Fruit fly (Drosophila melanogaster): ENCODE results near the gene RFeSP.

RFeSP gene

dm6 chr2L:1627824-1628501 is 14.0 kb upstream of the RFeSP start (continued):
- TF ChIP-seq gt (GFP tag; IDR thresholded peaks at IDR 0.05) (no peak), CG11695 (GFP tag; IDR thresholded peaks at IDR 0.05) (peak; percentile 72), pb (GFP tag; optimal IDR thresholded peaks at IDR 0.05) (no peak), CG2678 (tag; optimal IDR thresholded peaks at IDR 0.05) (peak; percentile 58), CG10147 (GFP tag; optimal IDR thresholded peaks at IDR 0.05) (peak; percentile 53), bcd (GFP tag; optimal IDR thresholded peaks at IDR 0.05) (peak; percentile 53), B-H2 (GFP tag; optimal IDR thresholded peaks at IDR 0.05) (peak; percentile 23), Atf6 (GFP tag; IDR thresholded peaks at IDR 0.05) (peak; percentile 83), nom (GFP tag; optimal IDR thresholded peaks at IDR 0.05) (no peak), trh (GFP tag; optimal IDR thresholded peaks at IDR 0.05) (no peak), CG14050 (GFP tag; IDR thresholded peaks at IDR 0.05) (no peak), bsh (GFP tag; optimal IDR thresholded peaks at IDR 0.05) (no peak), Nf-YC (tag; optimal IDR thresholded peaks at IDR 0.05) (no peak), p53 (GFP tag; optimal IDR thresholded peaks at IDR 0.05) (no peak), CG4360 (GFP tag; IDR thresholded peaks at IDR 0.05) (peak; percentile 12; the same call in 1 of the 2 replicates), CG11696 (GFP tag; IDR thresholded peaks at IDR 0.05) (no peak), CG17802 (tag; optimal IDR thresholded peaks at IDR 0.05) (no peak), CG12942 (GFP tag; optimal IDR thresholded peaks at IDR 0.05) (no peak), NC2β (GFP tag; optimal IDR thresholded peaks at IDR 0.05) (no peak), CG15514 (GFP tag; optimal IDR thresholded peaks at IDR 0.05) (peak; percentile 38), Ets97D (GFP tag; optimal IDR thresholded peaks at IDR 0.05) (no peak), Dip3 (GFP tag; optimal IDR thresholded peaks at IDR 0.05) (peak; percentile 20), Chrac-16 (GFP tag; optimal IDR thresholded peaks at IDR 0.05) (no peak), sim (GFP tag; IDR thresholded peaks at IDR 0.05) (no peak), Six4 (GFP tag; optimal IDR thresholded peaks at IDR 0.05) (no peak), fd102C (GFP tag; optimal IDR thresholded peaks at IDR 0.05) (no peak), pros (GFP tag; optimal IDR thresholded peaks at IDR 0.05) (no peak), sob (GFP tag; IDR thresholded peaks at IDR 0.05) (0 out of 2 replicates have a peak, but pooled peaks have one; percentile 44), ato (GFP tag; IDR thresholded peaks at IDR 0.05; ENCODE audit: partially characterized antibody) (no peak), inv (GFP tag; IDR thresholded peaks at IDR 0.05; ENCODE audit: partially characterized antibody) (no peak), gsb (GFP tag; IDR thresholded peaks at IDR 0.05) (peak; percentile 5; the same call in 1 of the 2 replicates), CG7786 (GFP tag; optimal IDR thresholded peaks at IDR 0.05) (peak; percentile 67), fd96Cb (tag; optimal IDR thresholded peaks at IDR 0.05) (no peak), CG18476 (GFP tag; optimal IDR thresholded peaks at IDR 0.05) (peak; percentile 17), exex (tag; optimal IDR thresholded peaks at IDR 0.05) (peak; percentile 88), cg (GFP tag; optimal IDR thresholded peaks at IDR 0.05) (peak; percentile 78), sens (GFP tag) (peak; percentile 75), CG3726 (GFP tag; IDR thresholded peaks at IDR 0.05) (no peak), corto (GFP tag; optimal IDR thresholded peaks at IDR 0.05) (no peak), rib (GFP tag; IDR thresholded peaks at IDR 0.05) (peak; percentile 9; the same call in 1 of the 2 replicates), ken (GFP tag; IDR thresholded peaks at IDR 0.05) (peak; percentile 37; the same call in 1 of the 3 replicates), CG30020 (tag; optimal IDR thresholded peaks at IDR 0.05) (no peak), chm (GFP tag; IDR thresholded peaks at IDR 0.05) (0 out of 2 replicates have a peak, but pooled peaks have one; percentile 44), Camta (GFP tag; optimal IDR thresholded peaks at IDR 0.05) (peak; percentile 27), CG4820 (GFP tag; optimal IDR thresholded peaks at IDR 0.05) (no peak), CG17568 (GFP tag; optimal IDR thresholded peaks at IDR 0.05) (peak; percentile 62), Max (GFP tag; optimal IDR thresholded peaks at IDR 0.05) (no peak), MESR4 (GFP tag; optimal IDR thresholded peaks at IDR 0.05) (no peak), btn (GFP tag; optimal IDR thresholded peaks at IDR 0.05) (no peak), CG14441 (GFP tag; IDR thresholded peaks at IDR 0.05) (peak; percentile 38; the same call in 1 of the 2 replicates)

Data from whole organism, embryonic.